Worm (Caenorhabditis elegans) whole organism, young adult: ENCODE data around the gene zmp-2.

Source experiments
- T26A5.8 ChIP-seq: sonication (generic microtip); optimal IDR thresholded peaks from 2 replicates; lab custom pipeline; 2016; ENCODE audit warnings: missing genetic modification characterization, missing compliant biosample characterization
- ama-1 ChIP-seq, 3 experiments: fragments of 150-350 bp in 1 of 3; sonication (generic microtip) in 2 of 3; optimal IDR thresholded peaks; 2 replicates each; lab custom pipeline; 2014 to 2018; ENCODE audit warnings: missing biosample characterization in 2 of 3, missing genetic modification characterization in 2 of 3, missing genetic modification reagents in 2 of 3
- bed-2 ChIP-seq: fragments of 200-800 bp; sonication (Bioruptor generic); IDR thresholded peaks from 2 replicates; pipeline ENCODE4 v1.3.6; 2022; ENCODE audit warnings: missing genetic modification reagents, missing genetic modification characterization, missing compliant biosample characterization
- ekl-4 ChIP-seq: fragments of 200-800 bp; sonication (Bioruptor generic); IDR thresholded peaks from 2 replicates; pipeline ENCODE4 v1.3.6; 2022; ENCODE audit warnings: missing genetic modification reagents, missing genetic modification characterization, missing compliant biosample characterization
- ets-4 ChIP-seq: fragments of 200-800 bp; sonication (Bioruptor generic); optimal IDR thresholded peaks from 2 replicates; lab custom pipeline; 2018; ENCODE audit warnings: mild to moderate bottlenecking, missing genetic modification characterization, missing compliant biosample characterization
- lin-35 ChIP-seq, 3 experiments: fragments of 150-350 bp in 2 of 3; sonication (generic microtip) in 1 of 3; optimal IDR thresholded peaks; 2 replicates each; lab custom pipeline; 2014 to 2018; ENCODE audit warnings: missing biosample characterization in 3 of 3, missing genetic modification characterization in 3 of 3, missing genetic modification reagents in 3 of 3
- snpc-4 ChIP-seq, 5 experiments: fragments of 150-350 bp in 1 of 5; sonication (generic microtip) in 4 of 5; optimal IDR thresholded peaks; 2 replicates each; lab custom pipeline; 2014 to 2018; ENCODE audit warnings: missing genetic modification characterization in 5 of 5, missing biosample characterization in 3 of 5, antibody characterized with exemption in 2 of 5, mild to moderate bottlenecking in 2 of 5, missing compliant biosample characterization in 2 of 5, missing genotype in 2 of 5, moderate library complexity in 2 of 5, missing genetic modification reagents in 1 of 5

DNA sequence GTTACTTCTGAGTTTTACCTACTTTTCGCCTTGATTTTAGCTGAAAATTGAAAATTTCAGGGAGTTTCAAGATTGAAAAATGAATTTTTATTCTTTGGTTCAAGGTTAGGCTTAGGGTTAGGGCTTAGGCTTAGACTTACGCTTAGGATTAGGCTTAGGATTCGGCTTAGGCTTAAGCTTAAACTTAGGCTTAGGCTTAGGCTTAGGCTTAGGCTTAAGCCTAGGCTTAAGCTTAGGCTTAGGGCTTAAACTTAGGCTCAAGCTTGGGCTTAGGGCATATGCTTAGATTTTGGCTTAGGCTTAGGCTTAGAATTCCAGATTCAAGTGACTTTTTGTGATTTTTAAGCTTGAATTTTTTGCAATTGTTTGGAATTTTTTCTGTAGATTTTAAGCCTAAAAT lies 47.2 kb downstream of the zmp-2 start:
- TF ChIP-seq ets-4 (GFP tag; lab: Kevin White, UChicago): no peak
- TF ChIP-seq T26A5.8 (tag; lab: Kevin White, UChicago): no peak
- no peak for TF ChIP-seq bed-2 (GFP tag; lab: Robert Waterston, UW)
- TF ChIP-seq lin-35 (GFP tag; optimal IDR thresholded peaks at IDR 0.05; lab: Kevin White, UChicago): no peak
- no peak for TF ChIP-seq ekl-4
- TF ChIP-seq snpc-4 (GFP tag; optimal IDR thresholded peaks at IDR 0.05; lab: Kevin White, UChicago): no peak
- TF ChIP-seq snpc-4 (tag; optimal IDR thresholded peaks at IDR 0.05; lab: Kevin White, UChicago): no peak
- no peak for TF ChIP-seq ama-1 (optimal IDR thresholded peaks at IDR 0.05; lab: Kevin White, UChicago)
- TF ChIP-seq ama-1 (GFP tag; optimal IDR thresholded peaks at IDR 0.05; lab: Kevin White, UChicago): no peak
